Worm (Caenorhabditis elegans) whole organism, L3 larva: Measurements from ENCODE around the gene F10G2.1.

Experiments used
- R02D3.7 ChIP-seq: fragments of 150-350 bp; optimal IDR thresholded peaks from 2 replicates; lab custom pipeline; 2014; ENCODE audit warnings: missing biosample characterization, missing genetic modification characterization
- ZK546.5 ChIP-seq: sonication (generic microtip); optimal IDR thresholded peaks from 2 replicates; lab custom pipeline; 2017; ENCODE audit warnings: missing biosample characterization, missing genetic modification characterization
- aly-2 ChIP-seq: fragments of 150-350 bp; optimal IDR thresholded peaks from 2 replicates; lab custom pipeline; 2014; ENCODE audit warnings: missing biosample characterization, missing genetic modification characterization
- ama-1 ChIP-seq: fragments of 150-350 bp; optimal IDR thresholded peaks from 2 replicates; lab custom pipeline; 2018
- ceh-16 ChIP-seq: sonication (generic microtip); optimal IDR thresholded peaks from 2 replicates; lab custom pipeline; 2017; ENCODE audit warnings: missing biosample characterization, missing genetic modification characterization
- ceh-28 ChIP-seq: fragments of 150-350 bp; optimal IDR thresholded peaks from 2 replicates; lab custom pipeline; 2014; ENCODE audit warnings: missing biosample characterization, missing genetic modification reagents, missing genetic modification characterization
- ceh-82 ChIP-seq: fragments of 150-350 bp; optimal IDR thresholded peaks from 2 replicates; lab custom pipeline; 2014; ENCODE audit warnings: missing biosample characterization, missing genetic modification characterization
- egl-5 ChIP-seq: fragments of 150-350 bp; optimal IDR thresholded peaks from 2 replicates; lab custom pipeline; 2017; ENCODE audit warnings: missing biosample characterization, missing genetic modification reagents, missing genetic modification characterization, inconsistent platforms
- eor-1 ChIP-seq, 2 experiments: fragments of 150-350 bp; optimal IDR thresholded peaks; 2 replicates each; lab custom pipeline; 2014 to 2018; ENCODE audit warnings: missing biosample characterization in 2 of 2, missing genetic modification characterization in 2 of 2
- fkh-10 ChIP-seq: sonication (generic microtip); optimal IDR thresholded peaks from 2 replicates; lab custom pipeline; 2017; ENCODE audit warnings: missing biosample characterization, missing genetic modification reagents, missing genetic modification characterization
- fos-1 ChIP-seq: fragments of 150-350 bp; optimal IDR thresholded peaks from 2 replicates; lab custom pipeline; 2014; ENCODE audit warnings: missing biosample characterization, missing genetic modification characterization
- jun-1 ChIP-seq: fragments of 150-350 bp; optimal IDR thresholded peaks from 2 replicates; lab custom pipeline; 2014; ENCODE audit warnings: missing biosample characterization, missing genetic modification reagents, missing genetic modification characterization
- lin-15B ChIP-seq: fragments of 150-350 bp; optimal IDR thresholded peaks from 2 replicates; lab custom pipeline; 2014; ENCODE audit warnings: missing biosample characterization, missing genetic modification characterization
- lin-39 ChIP-seq: fragments of 150-350 bp; optimal IDR thresholded peaks from 2 replicates; lab custom pipeline; 2018; ENCODE audit warnings: missing biosample characterization, missing genetic modification reagents, missing genetic modification characterization
- lsy-12 ChIP-seq: sonication (generic microtip); optimal IDR thresholded peaks from 2 replicates; lab custom pipeline; 2016; ENCODE audit warnings: mild to moderate bottlenecking, missing genetic modification characterization, missing compliant biosample characterization
- mdl-1 ChIP-seq: fragments of 150-350 bp; optimal IDR thresholded peaks from 2 replicates; lab custom pipeline; 2014; ENCODE audit warnings: missing biosample characterization, missing genetic modification characterization
- mml-1 ChIP-seq: fragments of 150-350 bp; sonication (generic microtip); optimal IDR thresholded peaks from 3 replicates; lab custom pipeline; 2014; ENCODE audit warnings: missing biosample characterization, missing genetic modification characterization
- nhr-12 ChIP-seq: fragments of 150-350 bp; optimal IDR thresholded peaks from 2 replicates; lab custom pipeline; 2014; ENCODE audit warnings: missing biosample characterization, missing genetic modification characterization
- nhr-23 ChIP-seq: fragments of 150-350 bp; optimal IDR thresholded peaks from 2 replicates; lab custom pipeline; 2014; ENCODE audit warnings: missing biosample characterization, missing genetic modification reagents, missing genetic modification characterization
- nhr-25 ChIP-seq: sonication (generic microtip); optimal IDR thresholded peaks from 2 replicates; lab custom pipeline; 2017; ENCODE audit warnings: missing biosample characterization, missing genetic modification characterization
- nhr-28 ChIP-seq: fragments of 150-350 bp; optimal IDR thresholded peaks from 2 replicates; lab custom pipeline; 2014; ENCODE audit warnings: missing biosample characterization, missing genetic modification characterization
- nhr-43 ChIP-seq: sonication (generic microtip); optimal IDR thresholded peaks from 2 replicates; lab custom pipeline; 2016; ENCODE audit warnings: mild to moderate bottlenecking, missing genetic modification characterization, missing compliant biosample characterization; ENCODE audit not compliant: poor library complexity, severe bottlenecking
- nhr-67 ChIP-seq: fragments of 150-350 bp; optimal IDR thresholded peaks from 2 replicates; lab custom pipeline; 2014; ENCODE audit warnings: missing biosample characterization, missing genetic modification characterization
- nhr-76 ChIP-seq: fragments of 150-350 bp; sonication (generic microtip); optimal IDR thresholded peaks from 5 replicates; lab custom pipeline; 2014; ENCODE audit warnings: missing biosample characterization, missing genetic modification characterization
- nhr-77 ChIP-seq: fragments of 150-350 bp; optimal IDR thresholded peaks from 2 replicates; lab custom pipeline; 2014; ENCODE audit warnings: missing biosample characterization, missing genetic modification characterization
- pha-4 ChIP-seq: fragments of 150-350 bp; optimal IDR thresholded peaks from 2 replicates; lab custom pipeline; 2014; ENCODE audit warnings: missing biosample characterization, missing genetic modification reagents, missing genetic modification characterization
- sea-2 ChIP-seq: fragments of 150-350 bp; sonication (generic microtip); optimal IDR thresholded peaks from 4 replicates; lab custom pipeline; 2014; ENCODE audit warnings: missing biosample characterization, missing genetic modification reagents, missing genetic modification characterization
- skn-1 ChIP-seq: fragments of 150-350 bp; optimal IDR thresholded peaks from 2 replicates; lab custom pipeline; 2014; ENCODE audit warnings: missing biosample characterization, missing genetic modification characterization
- snpc-4 ChIP-seq: fragments of 150-350 bp; optimal IDR thresholded peaks from 2 replicates; lab custom pipeline; 2014; ENCODE audit warnings: missing biosample characterization, missing genetic modification characterization
- unc-39 ChIP-seq: sonication (generic microtip); optimal IDR thresholded peaks from 4 replicates; lab custom pipeline; 2017; ENCODE audit warnings: missing biosample characterization, missing genetic modification characterization
- unc-62 ChIP-seq: fragments of 150-350 bp; sonication (generic microtip); optimal IDR thresholded peaks from 4 replicates; lab custom pipeline; 2014; ENCODE audit warnings: missing biosample characterization, missing genetic modification reagents, missing genetic modification characterization
- zag-1 ChIP-seq: fragments of 150-350 bp; optimal IDR thresholded peaks from 2 replicates; lab custom pipeline; 2014; ENCODE audit warnings: missing biosample characterization, missing genetic modification characterization
- ztf-11 ChIP-seq: fragments of 150-350 bp; optimal IDR thresholded peaks from 2 replicates; lab custom pipeline; 2014; ENCODE audit warnings: missing biosample characterization, missing genetic modification characterization

F10G2.1 gene

ce11 chrV:7364951-7365350, 32.6 kb downstream of the F10G2.1 start, which contains the start of gene exc-13:
Gene exc-13, plus strand, starts transcription at chrV:7365251.
- TF ChIP-seq ceh-28 (tag; lab: Kevin White, UChicago): no peak
- no peak for TF ChIP-seq unc-62 (GFP tag; lab: Kevin White, UChicago)
- peak; percentile 2 for TF ChIP-seq lin-39 (tag; lab: Kevin White, UChicago)
- TF ChIP-seq egl-5 (tag; lab: Kevin White, UChicago): no peak
- TF ChIP-seq ztf-11 (tag; lab: Kevin White, UChicago): no peak
- no peak for TF ChIP-seq ceh-82

- TF ChIP-seq ceh-82: no peak
- TF ChIP-seq nhr-28: no peak
- TF ChIP-seq nhr-76 (tag; lab: Kevin White, UChicago): no peak
- no peak for TF ChIP-seq jun-1 (tag; lab: Kevin White, UChicago)
- no peak for TF ChIP-seq nhr-25 (tag; lab: Kevin White, UChicago)
- TF ChIP-seq mdl-1 (tag; lab: Kevin White, UChicago): no peak
Observed at ce11 chrV:7369578-7369977, 37.2 kb downstream of the F10G2.1 start, which contains the start of gene srj-14. Gene srj-14, plus strand, starts transcription at chrV:7369708.

ce11 chrV:7374090-7374489, 41.7 kb downstream of the F10G2.1 start, which contains the start of gene srx-56:
Gene srx-56, plus strand, starts transcription at chrV:7374390.
- TF ChIP-seq nhr-67 (no peak), nhr-12 (no peak), zag-1 (no peak), skn-1 (no peak), fos-1 (tag; lab: Kevin White, UChicago) (no peak), eor-1 (tag; optimal IDR thresholded peaks at IDR 0.05; lab: Kevin White, UChicago) (no peak), snpc-4 (tag; lab: Kevin White, UChicago) (no peak)

ce11 chrV:7379384-7379783, 47.0 kb downstream of the F10G2.1 start, which contains the start of gene srsx-24:
Gene srsx-24, minus strand, starts transcription at chrV:7379484.
- TF ChIP-seq mml-1 (tag; lab: Kevin White, UChicago): no peak
- TF ChIP-seq nhr-23 (tag; lab: Kevin White, UChicago): no peak
- TF ChIP-seq ZK546.5 (tag; lab: Kevin White, UChicago): no peak
- TF ChIP-seq unc-39: no peak
- TF ChIP-seq ceh-16 (tag; lab: Kevin White, UChicago): no peak
- TF ChIP-seq ama-1 (lab: Kevin White, UChicago): no peak
- TF ChIP-seq ztf-11 (tag; lab: Kevin White, UChicago): no peak
- TF ChIP-seq lsy-12 (tag; lab: Kevin White, UChicago): no peak
- TF ChIP-seq nhr-43 (tag; lab: Kevin White, UChicago): no peak
- TF ChIP-seq sea-2 (GFP tag; lab: Kevin White, UChicago): no peak
- TF ChIP-seq jun-1 (tag; lab: Kevin White, UChicago): no peak
- no peak for TF ChIP-seq nhr-77 (tag; lab: Kevin White, UChicago)
- no peak for TF ChIP-seq skn-1
- TF ChIP-seq nhr-67: no peak
- TF ChIP-seq pha-4 (tag; lab: Kevin White, UChicago): no peak
- TF ChIP-seq, all 47 proteins: peak for 0

- no peak for TF ChIP-seq skn-1
- TF ChIP-seq fos-1 (tag; lab: Kevin White, UChicago): no peak
- no peak for TF ChIP-seq unc-62 (GFP tag; lab: Kevin White, UChicago)
- TF ChIP-seq aly-2 (tag; lab: Kevin White, UChicago): no peak
- TF ChIP-seq ceh-28 (tag; lab: Kevin White, UChicago): no peak
- TF ChIP-seq lin-15B: no peak
- no peak for TF ChIP-seq R02D3.7 (tag; lab: Kevin White, UChicago)
- no peak for TF ChIP-seq fkh-10 (GFP tag; lab: Kevin White, UChicago)
- TF ChIP-seq mml-1 (tag; lab: Kevin White, UChicago): no peak
- TF ChIP-seq nhr-25 (tag; lab: Kevin White, UChicago): no peak
- no peak for TF ChIP-seq mdl-1 (tag; lab: Kevin White, UChicago)
- TF ChIP-seq egl-5 (tag; lab: Kevin White, UChicago): no peak
- no peak for TF ChIP-seq ceh-82
- TF ChIP-seq, all 47 proteins: peak for 0
Observed at ce11 chrV:7381008-7381407, 48.7 kb downstream of the F10G2.1 start, which contains the start of gene C03G6.17. Gene C03G6.17, minus strand, starts transcription at chrV:7381108.
